Fruit fly (Drosophila melanogaster) whole organism, embryonic: Measurements from ENCODE around the gene CG4880.

Source experiments
- Adf1 ChIP-seq: fragments of 200-800 bp; sonication (Bioruptor generic); IDR thresholded peaks from 2 replicates; pipeline ENCODE4 v1.3.6; 2022; ENCODE audit warnings: missing biosample characterization, missing genetic modification characterization
- Aef1 ChIP-seq: fragments of 200-800 bp; sonication (Bioruptor generic); IDR thresholded peaks from 3 replicates; pipeline ENCODE4 v1.3.6; 2022; ENCODE audit warnings: missing biosample characterization, missing genetic modification characterization
- Asciz ChIP-seq: fragments of 200-800 bp; sonication (Bioruptor generic); optimal IDR thresholded peaks from 2 replicates; lab custom pipeline; 2017; ENCODE audit warnings: missing biosample characterization, mild to moderate bottlenecking, missing genetic modification characterization, missing genetic modification reagents
- Atf6 ChIP-seq: fragments of 200-800 bp; sonication (Bioruptor generic); IDR thresholded peaks from 2 replicates; pipeline ENCODE4 v1.3.6; 2022; ENCODE audit warnings: missing biosample characterization, missing genetic modification characterization
- Blimp-1 ChIP-seq: fragments of 200-800 bp; sonication (Bioruptor generic); optimal IDR thresholded peaks from 3 replicates; lab custom pipeline; 2018; ENCODE audit warnings: missing biosample characterization, missing genetic modification characterization, mild to moderate bottlenecking, moderate library complexity, missing genetic modification reagents
- CG11093 ChIP-seq: fragments of 200-800 bp; sonication (Bioruptor generic); IDR thresholded peaks from 3 replicates; pipeline ENCODE4 v1.3.6; 2022; ENCODE audit warnings: missing biosample characterization, missing genetic modification characterization
- CG12236 ChIP-seq: fragments of 200-800 bp; sonication (Bioruptor generic); optimal IDR thresholded peaks from 2 replicates; lab custom pipeline; 2016; ENCODE audit warnings: missing biosample characterization, missing genetic modification characterization
- CG12769 ChIP-seq: fragments of 200-800 bp; sonication (Bioruptor generic); optimal IDR thresholded peaks from 2 replicates; lab custom pipeline; 2019; ENCODE audit warnings: missing biosample characterization, mild to moderate bottlenecking, missing genetic modification characterization, moderate library complexity
- CG13287 ChIP-seq: fragments of 200-800 bp; sonication (Bioruptor generic); IDR thresholded peaks from 2 replicates; pipeline ENCODE4 v1.3.6; 2022; ENCODE audit warnings: missing biosample characterization, missing genetic modification characterization; ENCODE audit not compliant: partially characterized antibody
- CG14710 ChIP-seq: fragments of 200-800 bp; sonication (Bioruptor generic); optimal IDR thresholded peaks from 3 replicates; lab custom pipeline; 2019; ENCODE audit warnings: missing biosample characterization, mild to moderate bottlenecking, missing genetic modification characterization, moderate library complexity
- CG15479 ChIP-seq: fragments of 200-800 bp; sonication (Bioruptor generic); optimal IDR thresholded peaks from 3 replicates; lab custom pipeline; 2019; ENCODE audit warnings: missing biosample characterization, mild to moderate bottlenecking, missing genetic modification characterization, moderate library complexity
- CG17186 ChIP-seq: fragments of 200-800 bp; sonication (Bioruptor generic); optimal IDR thresholded peaks from 3 replicates; lab custom pipeline; 2017; ENCODE audit warnings: missing biosample characterization, missing genetic modification reagents, missing genetic modification characterization
- CG18764 ChIP-seq: fragments of 200-800 bp; sonication (Bioruptor generic); optimal IDR thresholded peaks from 3 replicates; lab custom pipeline; 2016; ENCODE audit warnings: missing biosample characterization, missing genetic modification characterization
- CG2199 ChIP-seq: fragments of 200-800 bp; sonication (Bioruptor generic); IDR thresholded peaks from 3 replicates; pipeline ENCODE4 v1.3.6; 2022; ENCODE audit warnings: missing biosample characterization, missing genetic modification characterization
- CG31441 ChIP-seq: fragments of 200-800 bp; sonication (Bioruptor generic); IDR thresholded peaks from 2 replicates; pipeline ENCODE4 v1.3.6; 2022; ENCODE audit warnings: missing biosample characterization, missing genetic modification characterization
- CG4360 ChIP-seq: fragments of 200-800 bp; sonication (Bioruptor generic); IDR thresholded peaks from 2 replicates; pipeline ENCODE4 v1.3.6; 2022; ENCODE audit warnings: missing biosample characterization, missing genetic modification characterization
- CG4707 ChIP-seq: fragments of 200-800 bp; sonication (Bioruptor generic); optimal IDR thresholded peaks from 2 replicates; lab custom pipeline; 2018; ENCODE audit warnings: missing biosample characterization, mild to moderate bottlenecking, missing genetic modification characterization, moderate library complexity
- CG8765 ChIP-seq: fragments of 200-800 bp; sonication (Bioruptor generic); IDR thresholded peaks from 2 replicates; pipeline ENCODE4 v1.3.6; 2022; ENCODE audit warnings: missing biosample characterization, missing genetic modification characterization
- CG9215 ChIP-seq: fragments of 200-800 bp; sonication (Bioruptor generic); IDR thresholded peaks from 2 replicates; pipeline ENCODE4 v1.3.6; 2022; ENCODE audit warnings: missing biosample characterization, missing genetic modification characterization
- CG9932 ChIP-seq: fragments of 200-800 bp; sonication (Bioruptor generic); IDR thresholded peaks from 2 replicates; pipeline ENCODE4 v1.3.6; 2022; ENCODE audit warnings: missing biosample characterization, missing genetic modification characterization
- Chrac-16 ChIP-seq: fragments of 200-800 bp; sonication (Bioruptor generic); optimal IDR thresholded peaks from 3 replicates; lab custom pipeline; 2016; ENCODE audit warnings: missing biosample characterization, missing genetic modification characterization
- D19B ChIP-seq: fragments of 200-800 bp; sonication (Bioruptor generic); optimal IDR thresholded peaks from 2 replicates; lab custom pipeline; 2017; ENCODE audit warnings: missing biosample characterization, mild to moderate bottlenecking, missing genetic modification characterization
- Dip3 ChIP-seq: fragments of 200-800 bp; sonication (Bioruptor generic); optimal IDR thresholded peaks from 3 replicates; lab custom pipeline; 2016; ENCODE audit warnings: missing biosample characterization, missing genetic modification characterization
- H15 ChIP-seq: fragments of 200-800 bp; sonication (Bioruptor generic); IDR thresholded peaks from 3 replicates; pipeline ENCODE4 v1.3.6; 2022; ENCODE audit warnings: missing biosample characterization, missing genetic modification characterization
- H2.0 ChIP-seq: fragments of 200-800 bp; sonication (Bioruptor generic); IDR thresholded peaks from 2 replicates; pipeline ENCODE4 v1.3.6; 2022; ENCODE audit warnings: missing biosample characterization, missing genetic modification characterization
- Hr51 ChIP-seq, 2 experiments: fragments of 200-800 bp; sonication (Bioruptor generic); optimal IDR thresholded peaks; 2 replicates in 1 of 2; 3 replicates in 1 of 2; lab custom pipeline; 2016 to 2018; ENCODE audit warnings: missing biosample characterization in 2 of 2, missing genetic modification characterization in 2 of 2, mild to moderate bottlenecking in 1 of 2, moderate library complexity in 1 of 2
- MESR4 ChIP-seq: fragments of 200-800 bp; sonication (Bioruptor generic); optimal IDR thresholded peaks from 2 replicates; lab custom pipeline; 2018; ENCODE audit warnings: missing biosample characterization, mild to moderate bottlenecking, missing genetic modification characterization, moderate library complexity
- Mad ChIP-seq: fragments of 200-800 bp; sonication (Bioruptor generic); optimal IDR thresholded peaks from 2 replicates; lab custom pipeline; 2016; ENCODE audit warnings: missing biosample characterization, missing genetic modification characterization
- Myb ChIP-seq: fragments of 200-800 bp; sonication (Bioruptor generic); optimal IDR thresholded peaks from 2 replicates; lab custom pipeline; 2016; ENCODE audit warnings: missing biosample characterization, missing genetic modification characterization
- Opbp ChIP-seq: fragments of 200-800 bp; sonication (Bioruptor generic); IDR thresholded peaks from 3 replicates; pipeline ENCODE4 v1.3.6; 2022; ENCODE audit warnings: missing biosample characterization, missing genetic modification characterization; ENCODE audit not compliant: partially characterized antibody
- PHDP ChIP-seq: fragments of 200-800 bp; sonication (Bioruptor generic); optimal IDR thresholded peaks from 3 replicates; lab custom pipeline; 2018; ENCODE audit warnings: missing biosample characterization, mild to moderate bottlenecking, missing genetic modification characterization, moderate library complexity
- Pdp1 ChIP-seq, 2 experiments: fragments of 200-800 bp; sonication (Bioruptor generic); optimal IDR thresholded peaks; 3 replicates each; lab custom pipeline; 2016; ENCODE audit warnings: missing biosample characterization in 2 of 2, missing genetic modification characterization in 2 of 2, mild to moderate bottlenecking in 1 of 2, moderate library complexity in 1 of 2
- Ptx1 ChIP-seq: fragments of 200-800 bp; sonication (Bioruptor generic); IDR thresholded peaks from 2 replicates; pipeline ENCODE4 v1.3.6; 2022; ENCODE audit warnings: missing biosample characterization, missing genetic modification characterization
- Rfx ChIP-seq: fragments of 200-800 bp; sonication (Bioruptor generic); IDR thresholded peaks from 2 replicates; pipeline ENCODE4 v1.3.6; 2022; ENCODE audit warnings: missing biosample characterization, missing genetic modification characterization
- Stat92E ChIP-seq, 3 experiments: fragments of >200 bp in 2 of 3; fragments of 200-800 bp in 1 of 3; sonication (Bioruptor generic) in 1 of 3; optimal IDR thresholded peaks; 2 replicates each; lab custom pipeline; 2017 to 2019; ENCODE audit warnings: missing biosample characterization in 3 of 3, missing genetic modification characterization in 3 of 3, mild to moderate bottlenecking in 1 of 3, moderate library complexity in 1 of 3
- abd-A ChIP-seq: fragments of 200-800 bp; sonication (Bioruptor generic); optimal IDR thresholded peaks from 3 replicates; lab custom pipeline; 2019; ENCODE audit warnings: missing biosample characterization, mild to moderate bottlenecking, missing genetic modification characterization, moderate library complexity
- br ChIP-seq: fragments of >200 bp; optimal IDR thresholded peaks from 2 replicates; lab custom pipeline; 2017
- chinmo ChIP-seq: fragments of 200-800 bp; sonication (Bioruptor generic); IDR thresholded peaks from 4 replicates; pipeline ENCODE4 v1.3.6; 2022; ENCODE audit warnings: missing biosample characterization, missing genetic modification characterization; ENCODE audit not compliant: partially characterized antibody
- dmrt99B ChIP-seq: fragments of 200-800 bp; sonication (Bioruptor generic); optimal IDR thresholded peaks from 2 replicates; lab custom pipeline; 2018; ENCODE audit warnings: missing biosample characterization, mild to moderate bottlenecking, missing genetic modification characterization, moderate library complexity
- en ChIP-seq: fragments of 200-800 bp; sonication (Bioruptor generic); optimal IDR thresholded peaks from 2 replicates; lab custom pipeline; 2016; ENCODE audit warnings: missing biosample characterization, missing genetic modification characterization
- gcm2 ChIP-seq: fragments of 200-800 bp; sonication (Bioruptor generic); optimal IDR thresholded peaks from 2 replicates; lab custom pipeline; 2016; ENCODE audit warnings: missing biosample characterization, missing genetic modification characterization
- grn ChIP-seq: fragments of 200-800 bp; sonication (Bioruptor generic); optimal IDR thresholded peaks from 3 replicates; lab custom pipeline; 2017; ENCODE audit warnings: missing biosample characterization, missing genetic modification characterization
- gt ChIP-seq: fragments of 200-800 bp; sonication (Bioruptor generic); IDR thresholded peaks from 2 replicates; pipeline ENCODE4 v1.3.6; 2022; ENCODE audit warnings: missing biosample characterization, missing genetic modification characterization
- jumu ChIP-seq: fragments of 200-800 bp; sonication (Bioruptor generic); optimal IDR thresholded peaks from 3 replicates; lab custom pipeline; 2016; ENCODE audit warnings: missing biosample characterization, missing genetic modification characterization
- lbe ChIP-seq: fragments of 200-800 bp; sonication (Bioruptor generic); optimal IDR thresholded peaks from 2 replicates; lab custom pipeline; 2016; ENCODE audit warnings: missing biosample characterization, mild to moderate bottlenecking, missing genetic modification characterization
- mirr ChIP-seq: fragments of 200-800 bp; sonication (Bioruptor generic); optimal IDR thresholded peaks from 3 replicates; lab custom pipeline; 2018; ENCODE audit warnings: missing biosample characterization, mild to moderate bottlenecking, missing genetic modification characterization
- nmo ChIP-seq: fragments of 200-800 bp; sonication (Bioruptor generic); optimal IDR thresholded peaks from 2 replicates; lab custom pipeline; 2018; ENCODE audit warnings: missing biosample characterization, mild to moderate bottlenecking, missing genetic modification characterization, moderate library complexity
- ro ChIP-seq: fragments of 200-800 bp; sonication (Bioruptor generic); IDR thresholded peaks from 2 replicates; pipeline ENCODE4 v1.3.6; 2022; ENCODE audit warnings: missing biosample characterization, missing genetic modification characterization
- sc ChIP-seq, 3 experiments: fragments of >200 bp in 2 of 3; fragments of 200-800 bp in 1 of 3; sonication (Bioruptor generic) in 1 of 3; optimal IDR thresholded peaks; 2 replicates in 2 of 3; 3 replicates in 1 of 3; lab custom pipeline; 2017; ENCODE audit warnings: mild to moderate bottlenecking in 1 of 3, missing biosample characterization in 1 of 3, missing genetic modification characterization in 1 of 3, missing genetic modification reagents in 1 of 3

CG4880 gene

DNA sequence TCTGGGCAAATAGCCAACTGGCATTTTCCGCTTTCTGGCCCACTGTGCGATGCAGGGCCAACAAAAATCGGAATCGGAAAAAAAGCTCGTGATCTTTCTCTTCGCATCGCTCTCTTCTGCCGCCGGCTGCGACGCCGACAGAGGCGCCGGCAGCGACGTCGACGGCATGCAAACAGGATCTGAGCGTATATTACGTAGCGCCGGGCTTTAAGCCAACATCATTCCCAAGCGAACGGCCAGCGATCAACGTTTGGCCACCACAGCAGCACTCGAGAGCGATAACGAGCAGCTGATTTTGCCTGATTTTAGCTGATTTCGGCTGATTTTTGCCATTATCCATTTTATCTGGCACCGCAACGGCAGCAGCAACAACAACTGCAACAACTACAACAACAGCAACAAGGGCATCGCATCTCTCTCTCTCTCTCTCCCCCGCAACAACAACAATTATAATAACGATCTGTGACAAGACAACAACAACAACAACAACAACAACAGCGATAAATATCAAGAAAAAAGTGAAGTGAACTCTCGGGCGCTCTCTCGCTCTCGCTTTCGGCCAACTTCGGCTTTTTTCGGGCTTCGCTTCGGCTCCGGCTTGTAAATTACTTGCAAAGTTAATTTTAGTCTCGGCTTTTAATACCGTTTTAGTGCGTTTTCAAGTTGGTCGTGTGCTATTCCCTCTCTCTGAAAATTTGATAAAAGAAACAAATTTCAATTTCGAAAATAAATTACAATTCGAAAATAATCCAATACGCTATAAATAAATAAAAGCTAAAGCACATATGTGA lies 26.5 kb downstream of the CG4880 start, which contains the start of gene CG4928 (continued):
- TF ChIP-seq Blimp-1 (no peak), CG17186 (GFP tag; lab: Kevin White, UChicago) (no peak), Aef1 (0 out of 3 replicates have a peak, but pooled peaks have one; percentile 18), en (GFP tag; lab: Kevin White, UChicago) (no peak), gcm2 (GFP tag; lab: Kevin White, UChicago) (no peak), Chrac-16 (GFP tag; lab: Kevin White, UChicago) (no peak), CG13287 (GFP tag; lab: Robert Waterston, UW) (peak; percentile 11; the same call in 1 of the 2 replicates), jumu (GFP tag; lab: Kevin White, UChicago) (no peak), Dip3 (no peak), CG4707 (GFP tag; lab: Kevin White, UChicago) (peak; percentile 19), CG15479 (GFP tag; lab: Kevin White, UChicago) (no peak), gt (GFP tag; lab: Robert Waterston, UW) (no peak), CG18764 (GFP tag; lab: Kevin White, UChicago) (no peak), CG12769 (tag; lab: Kevin White, UChicago) (peak; percentile 46), PHDP (tag; lab: Kevin White, UChicago) (no peak), Hr51 (GFP tag; optimal IDR thresholded peaks at IDR 0.05; lab: Kevin White, UChicago) (no peak), Myb (GFP tag; lab: Kevin White, UChicago) (no peak), dmrt99B (tag; lab: Kevin White, UChicago) (no peak), Asciz (GFP tag; lab: Kevin White, UChicago) (no peak), H15 (GFP tag; lab: Robert Waterston, UW) (no peak), Atf6 (GFP tag; lab: Robert Waterston, UW) (no peak), MESR4 (GFP tag; lab: Kevin White, UChicago) (no peak), Stat92E (GFP tag; optimal IDR thresholded peaks at IDR 0.05; lab: Kevin White, UChicago) (no peak), CG11093 (GFP tag; lab: Robert Waterston, UW) (no peak), Opbp (GFP tag; lab: Robert Waterston, UW) (no peak), Pdp1 (GFP tag; optimal IDR thresholded peaks at IDR 0.05; lab: Kevin White, UChicago) (peak in 1 of 2 experiments; percentile 18), chinmo (GFP tag; lab: Robert Waterston, UW) (peak; percentile 94; the same call in 3 of the 4 replicates), CG8765 (GFP tag; lab: Robert Waterston, UW) (no peak), CG31441 (GFP tag; lab: Robert Waterston, UW) (no peak), abd-A (peak; percentile 75), mirr (GFP tag; lab: Kevin White, UChicago) (no peak), Adf1 (GFP tag; lab: Robert Waterston, UW) (peak; percentile 89), lbe (no peak), CG12236 (GFP tag; lab: Kevin White, UChicago) (no peak), D19B (GFP tag; lab: Kevin White, UChicago) (no peak), CG9215 (GFP tag; lab: Robert Waterston, UW) (no peak), nmo (GFP tag; lab: Kevin White, UChicago) (no peak), CG9932 (GFP tag; lab: Robert Waterston, UW) (0 out of 2 replicates have a peak, but pooled peaks have one; percentile 29), ro (GFP tag; lab: Robert Waterston, UW) (no peak), CG14710 (tag; lab: Kevin White, UChicago) (no peak), Ptx1 (no peak), grn (GFP tag; lab: Kevin White, UChicago) (peak; percentile 45), Rfx (GFP tag; lab: Robert Waterston, UW) (peak; percentile 30; the same call in 1 of the 2 replicates), H2.0 (GFP tag; lab: Robert Waterston, UW) (no peak), br (no peak), Mad (GFP tag; lab: Kevin White, UChicago) (no peak), CG4360 (GFP tag; lab: Robert Waterston, UW) (peak; percentile 84), CG2199 (GFP tag; lab: Robert Waterston, UW) (no peak), sc (optimal IDR thresholded peaks at IDR 0.05; lab: Kevin White, UChicago) (no peak), sc (GFP tag; optimal IDR thresholded peaks at IDR 0.05; lab: Kevin White, UChicago) (no peak)
